Worm (Caenorhabditis elegans) whole organism, L3 larva: Measurements from ENCODE around the gene F53A9.1.
A peak's percentile ranks its signal among the peaks of the same experiment; 100 is the strongest.
"Not testable (repeated sequence)": the region's sequence is repeated elsewhere in the genome, so short reads cannot be mapped to it uniquely, and the experiment has no call there.

Source experiments
- R02D3.7 ChIP-seq: fragments of 150-350 bp; optimal IDR thresholded peaks from 2 replicates; lab custom pipeline; 2014; ENCODE audit warnings: missing biosample characterization, missing genetic modification characterization
- ama-1 ChIP-seq: fragments of 150-350 bp; optimal IDR thresholded peaks from 2 replicates; lab custom pipeline; 2018
- ceh-16 ChIP-seq: sonication (generic microtip); optimal IDR thresholded peaks from 2 replicates; lab custom pipeline; 2017; ENCODE audit warnings: missing biosample characterization, missing genetic modification characterization
- ceh-28 ChIP-seq: fragments of 150-350 bp; optimal IDR thresholded peaks from 2 replicates; lab custom pipeline; 2014; ENCODE audit warnings: missing biosample characterization, missing genetic modification reagents, missing genetic modification characterization
- ceh-82 ChIP-seq: fragments of 150-350 bp; optimal IDR thresholded peaks from 2 replicates; lab custom pipeline; 2014; ENCODE audit warnings: missing biosample characterization, missing genetic modification characterization
- daf-12 ChIP-seq: fragments of 150-350 bp; optimal IDR thresholded peaks from 2 replicates; lab custom pipeline; 2014; ENCODE audit warnings: missing biosample characterization, missing genetic modification reagents, missing genetic modification characterization
- egl-5 ChIP-seq: fragments of 150-350 bp; optimal IDR thresholded peaks from 2 replicates; lab custom pipeline; 2017; ENCODE audit warnings: missing biosample characterization, missing genetic modification reagents, missing genetic modification characterization, inconsistent platforms
- elt-2 ChIP-seq: sonication (generic microtip); optimal IDR thresholded peaks from 2 replicates; lab custom pipeline; 2016; ENCODE audit warnings: missing genetic modification reagents, mild to moderate bottlenecking, missing genetic modification characterization, missing compliant biosample characterization
- eor-1 ChIP-seq, 2 experiments: fragments of 150-350 bp; optimal IDR thresholded peaks; 2 replicates each; lab custom pipeline; 2014 to 2018; ENCODE audit warnings: missing biosample characterization in 2 of 2, missing genetic modification characterization in 2 of 2
- fkh-2 ChIP-seq: fragments of 150-350 bp; optimal IDR thresholded peaks from 2 replicates; lab custom pipeline; 2014; ENCODE audit warnings: missing biosample characterization, missing genetic modification reagents, missing genetic modification characterization
- fos-1 ChIP-seq: fragments of 150-350 bp; optimal IDR thresholded peaks from 2 replicates; lab custom pipeline; 2014; ENCODE audit warnings: missing biosample characterization, missing genetic modification characterization
- hmg-11 ChIP-seq: sonication (generic microtip); optimal IDR thresholded peaks from 2 replicates; lab custom pipeline; 2016; ENCODE audit warnings: missing genetic modification characterization, missing compliant biosample characterization
- jun-1 ChIP-seq: fragments of 150-350 bp; optimal IDR thresholded peaks from 2 replicates; lab custom pipeline; 2014; ENCODE audit warnings: missing biosample characterization, missing genetic modification reagents, missing genetic modification characterization
- lin-15B ChIP-seq: fragments of 150-350 bp; optimal IDR thresholded peaks from 2 replicates; lab custom pipeline; 2014; ENCODE audit warnings: missing biosample characterization, missing genetic modification characterization
- lin-39 ChIP-seq: fragments of 150-350 bp; optimal IDR thresholded peaks from 2 replicates; lab custom pipeline; 2018; ENCODE audit warnings: missing biosample characterization, missing genetic modification reagents, missing genetic modification characterization
- lsy-12 ChIP-seq: sonication (generic microtip); optimal IDR thresholded peaks from 2 replicates; lab custom pipeline; 2016; ENCODE audit warnings: mild to moderate bottlenecking, missing genetic modification characterization, missing compliant biosample characterization
- mdl-1 ChIP-seq: fragments of 150-350 bp; optimal IDR thresholded peaks from 2 replicates; lab custom pipeline; 2014; ENCODE audit warnings: missing biosample characterization, missing genetic modification characterization
- mml-1 ChIP-seq: fragments of 150-350 bp; sonication (generic microtip); optimal IDR thresholded peaks from 3 replicates; lab custom pipeline; 2014; ENCODE audit warnings: missing biosample characterization, missing genetic modification characterization
- nfya-1 ChIP-seq: sonication (generic microtip); optimal IDR thresholded peaks from 2 replicates; lab custom pipeline; 2017; ENCODE audit warnings: missing genetic modification characterization, mild to moderate bottlenecking, missing compliant biosample characterization, antibody characterized with exemption, moderate library complexity; ENCODE audit not compliant: insufficient read depth
- nhr-11 ChIP-seq: fragments of 150-350 bp; optimal IDR thresholded peaks from 2 replicates; lab custom pipeline; 2014; ENCODE audit warnings: missing biosample characterization, missing genetic modification characterization
- nhr-12 ChIP-seq: fragments of 150-350 bp; optimal IDR thresholded peaks from 2 replicates; lab custom pipeline; 2014; ENCODE audit warnings: missing biosample characterization, missing genetic modification characterization
- nhr-23 ChIP-seq: fragments of 150-350 bp; optimal IDR thresholded peaks from 2 replicates; lab custom pipeline; 2014; ENCODE audit warnings: missing biosample characterization, missing genetic modification reagents, missing genetic modification characterization
- nhr-25 ChIP-seq: sonication (generic microtip); optimal IDR thresholded peaks from 2 replicates; lab custom pipeline; 2017; ENCODE audit warnings: missing biosample characterization, missing genetic modification characterization
- nhr-28 ChIP-seq: fragments of 150-350 bp; optimal IDR thresholded peaks from 2 replicates; lab custom pipeline; 2014; ENCODE audit warnings: missing biosample characterization, missing genetic modification characterization
- nhr-43 ChIP-seq: sonication (generic microtip); optimal IDR thresholded peaks from 2 replicates; lab custom pipeline; 2016; ENCODE audit warnings: mild to moderate bottlenecking, missing genetic modification characterization, missing compliant biosample characterization; ENCODE audit not compliant: poor library complexity, severe bottlenecking
- nhr-67 ChIP-seq: fragments of 150-350 bp; optimal IDR thresholded peaks from 2 replicates; lab custom pipeline; 2014; ENCODE audit warnings: missing biosample characterization, missing genetic modification characterization
- nhr-76 ChIP-seq: fragments of 150-350 bp; sonication (generic microtip); optimal IDR thresholded peaks from 5 replicates; lab custom pipeline; 2014; ENCODE audit warnings: missing biosample characterization, missing genetic modification characterization
- pha-4 ChIP-seq: fragments of 150-350 bp; optimal IDR thresholded peaks from 2 replicates; lab custom pipeline; 2014; ENCODE audit warnings: missing biosample characterization, missing genetic modification reagents, missing genetic modification characterization
- pqm-1 ChIP-seq: fragments of 150-350 bp; optimal IDR thresholded peaks from 2 replicates; lab custom pipeline; 2017; ENCODE audit warnings: missing biosample characterization, missing genetic modification characterization, inconsistent platforms
- sea-2 ChIP-seq: fragments of 150-350 bp; sonication (generic microtip); optimal IDR thresholded peaks from 4 replicates; lab custom pipeline; 2014; ENCODE audit warnings: missing biosample characterization, missing genetic modification reagents, missing genetic modification characterization
- skn-1 ChIP-seq: fragments of 150-350 bp; optimal IDR thresholded peaks from 2 replicates; lab custom pipeline; 2014; ENCODE audit warnings: missing biosample characterization, missing genetic modification characterization
- snpc-4 ChIP-seq: fragments of 150-350 bp; optimal IDR thresholded peaks from 2 replicates; lab custom pipeline; 2014; ENCODE audit warnings: missing biosample characterization, missing genetic modification characterization
- unc-62 ChIP-seq: fragments of 150-350 bp; sonication (generic microtip); optimal IDR thresholded peaks from 4 replicates; lab custom pipeline; 2014; ENCODE audit warnings: missing biosample characterization, missing genetic modification reagents, missing genetic modification characterization
- zag-1 ChIP-seq: fragments of 150-350 bp; optimal IDR thresholded peaks from 2 replicates; lab custom pipeline; 2014; ENCODE audit warnings: missing biosample characterization, missing genetic modification characterization
- ztf-11 ChIP-seq: fragments of 150-350 bp; optimal IDR thresholded peaks from 2 replicates; lab custom pipeline; 2014; ENCODE audit warnings: missing biosample characterization, missing genetic modification characterization
- ztf-4 ChIP-seq: fragments of 150-350 bp; optimal IDR thresholded peaks from 2 replicates; lab custom pipeline; 2014; ENCODE audit warnings: missing biosample characterization, missing genetic modification characterization

F53A9.1 gene

ce11 chrX:8727306-8727705 is 15.9 kb downstream of the F53A9.1 start, which contains the start of gene EGAP4.1:
Gene EGAP4.1, minus strand, starts transcription at chrX:8727406.
- TF ChIP-seq eor-1 (tag; optimal IDR thresholded peaks at IDR 0.05; lab: Kevin White, UChicago), result no peak
- TF ChIP-seq lin-39 (tag; lab: Kevin White, UChicago), result peak; percentile 55
- no peak for TF ChIP-seq nhr-12 (tag; lab: Kevin White, UChicago)
- TF ChIP-seq mml-1 (tag; lab: Kevin White, UChicago), result no peak
- TF ChIP-seq fkh-2, result no peak
- no peak for TF ChIP-seq nhr-43
- TF ChIP-seq sea-2, result no peak
- TF ChIP-seq jun-1, result no peak
- no peak for TF ChIP-seq ztf-11 (tag; lab: Kevin White, UChicago)

DNA sequence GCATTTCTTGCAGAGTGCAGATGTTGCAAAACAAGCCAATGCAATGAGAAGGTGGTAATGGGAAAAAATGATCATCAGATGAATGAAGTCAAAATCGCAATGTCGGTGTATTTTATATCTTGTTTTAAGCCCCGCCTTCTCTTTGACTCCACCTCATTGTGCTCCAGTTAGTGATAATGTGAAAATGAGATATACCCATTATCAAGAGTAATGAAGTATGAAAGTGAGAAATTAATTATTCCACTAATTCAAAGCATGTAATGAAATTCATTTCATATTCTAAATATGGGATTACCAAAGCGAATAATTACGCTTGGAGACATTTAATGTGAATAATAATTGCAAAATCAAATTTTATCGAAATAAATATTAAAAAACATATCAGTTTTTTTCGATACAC is 20.4 kb downstream of the F53A9.1 start, which contains the start of gene M02D8.6:
Gene M02D8.6, minus strand, starts transcription at position 101 of the 400 bp plus-strand sequence.
- not testable (repeated sequence) for TF ChIP-seq eor-1 (tag; optimal IDR thresholded peaks at IDR 0.05; lab: Kevin White, UChicago); unc-62; nhr-25 (tag; lab: Kevin White, UChicago)

- no peak for TF ChIP-seq nhr-11 (tag; lab: Kevin White, UChicago)
- peak; percentile 8 for TF ChIP-seq elt-2 (tag; lab: Kevin White, UChicago)
- TF ChIP-seq skn-1 (tag; lab: Kevin White, UChicago), result peak; percentile 20
- TF ChIP-seq nhr-67 (tag; lab: Kevin White, UChicago), result no peak
- TF ChIP-seq lin-15B, result peak; percentile 22
- TF ChIP-seq pha-4, result peak; percentile 88
- no peak for TF ChIP-seq ama-1
- TF ChIP-seq nfya-1 (tag; lab: Kevin White, UChicago), result peak; percentile 50
- peak; percentile 87 for TF ChIP-seq nhr-23 (tag; lab: Kevin White, UChicago)
- TF ChIP-seq egl-5 (tag; lab: Kevin White, UChicago), result peak; percentile 17
- TF ChIP-seq snpc-4 (tag; lab: Kevin White, UChicago), result peak; percentile 38
- peak; percentile 83 for TF ChIP-seq nhr-25 (tag; lab: Kevin White, UChicago)
- peak; percentile 37 for TF ChIP-seq hmg-11 (tag; lab: Kevin White, UChicago)
These were observed 25.6 kb downstream of the F53A9.1 start, which contains the start of gene M02D8.3 for ce11 chrX:8736965-8737464. Gene M02D8.3, minus strand, starts transcription at chrX:8737015.

- TF ChIP-seq nhr-23 (tag; lab: Kevin White, UChicago) (no peak), nhr-28 (tag; lab: Kevin White, UChicago) (no peak), lin-15B (no peak), ztf-4 (no peak), nhr-11 (tag; lab: Kevin White, UChicago) (no peak), nhr-67 (tag; lab: Kevin White, UChicago) (no peak), ceh-16 (tag; lab: Kevin White, UChicago) (no peak), pha-4 (no peak), daf-12 (tag; lab: Kevin White, UChicago) (no peak), eor-1 (tag; optimal IDR thresholded peaks at IDR 0.05; lab: Kevin White, UChicago) (no peak), nhr-76 (no peak), fos-1 (tag; lab: Kevin White, UChicago) (no peak), ceh-82 (no peak), ceh-28 (no peak), unc-62 (no peak), R02D3.7 (tag; lab: Kevin White, UChicago) (no peak), mdl-1 (tag; lab: Kevin White, UChicago) (no peak)
These were observed 26.4 kb downstream of the F53A9.1 start for ce11 chrX:8737801-8738200.

DNA sequence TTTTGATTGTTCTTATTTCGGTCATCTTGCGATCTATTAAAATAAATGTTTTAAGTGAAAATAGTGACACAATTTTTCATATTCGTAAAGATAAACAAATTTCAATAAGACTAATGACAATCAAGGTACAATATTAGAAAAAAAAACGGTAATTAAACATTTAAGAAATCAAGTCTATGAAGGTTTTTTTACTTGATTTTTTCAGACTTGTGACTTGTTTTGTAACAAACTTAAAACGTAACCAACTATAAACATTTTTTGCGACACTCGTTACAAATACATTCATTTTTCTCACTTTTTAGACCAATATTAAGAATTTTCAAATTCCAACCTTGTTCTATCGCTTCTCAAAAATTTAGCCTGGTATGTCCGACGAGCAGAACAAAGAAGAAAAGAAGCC is 28.0 kb downstream of the F53A9.1 start, which contains the start of gene M02D8.2:
Gene M02D8.2, plus strand, starts transcription at position 301 of the 400 bp plus-strand sequence.
- TF ChIP-seq lsy-12 (tag; lab: Kevin White, UChicago), result no peak
- TF ChIP-seq nhr-11 (tag; lab: Kevin White, UChicago), result no peak
- no peak for TF ChIP-seq elt-2 (tag; lab: Kevin White, UChicago)
- TF ChIP-seq jun-1, result no peak
- no peak for TF ChIP-seq zag-1 (tag; lab: Kevin White, UChicago)
- TF ChIP-seq nhr-67 (tag; lab: Kevin White, UChicago), result no peak
- no peak for TF ChIP-seq nhr-23 (tag; lab: Kevin White, UChicago)
- no peak for TF ChIP-seq pqm-1
- no peak for TF ChIP-seq nfya-1 (tag; lab: Kevin White, UChicago)
